Worm (Caenorhabditis elegans): ENCODE data around the gene tag-10.

DNA sequence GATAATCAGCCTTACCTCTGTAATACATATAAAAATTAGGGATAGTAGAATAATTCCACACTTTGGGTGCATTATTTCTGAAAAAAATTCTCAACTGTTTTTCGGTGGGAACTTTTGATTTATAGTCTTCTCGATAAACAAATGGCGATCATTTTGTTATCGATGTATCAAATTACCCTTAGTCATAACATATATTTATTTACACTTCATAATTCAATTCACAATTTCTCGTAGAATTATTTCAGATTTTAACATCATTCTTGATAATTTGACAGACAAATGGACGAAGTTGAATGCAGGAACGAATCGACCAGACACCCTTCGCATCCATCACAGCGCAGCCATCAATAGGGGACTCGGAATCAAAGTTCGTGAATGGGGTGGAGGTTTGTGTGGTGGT is 41.9 kb upstream of the tag-10 start, which contains the start of gene clec-145:
- no peak for TF ChIP-seq ctbp-1 (GFP tag; IDR thresholded peaks at IDR 0.05)
- no peak for TF ChIP-seq aly-2 (tag; optimal IDR thresholded peaks at IDR 0.05)
- TF ChIP-seq ama-1 (optimal IDR thresholded peaks at IDR 0.05): no peak
- TF ChIP-seq ceh-82 (tag; optimal IDR thresholded peaks at IDR 0.05): no peak
- TF ChIP-seq snpc-4 (tag; optimal IDR thresholded peaks at IDR 0.05): no peak
- TF ChIP-seq lin-15B (tag; optimal IDR thresholded peaks at IDR 0.05): no peak
- no peak for TF ChIP-seq zip-2 (tag; optimal IDR thresholded peaks at IDR 0.05)
- no peak for TF ChIP-seq fos-1 (tag; optimal IDR thresholded peaks at IDR 0.05)
- TF ChIP-seq mdl-1 (tag; optimal IDR thresholded peaks at IDR 0.05): no peak
- TF ChIP-seq F37D6.2 (tag; optimal IDR thresholded peaks at IDR 0.05): no peak
- TF ChIP-seq jun-1 (tag; optimal IDR thresholded peaks at IDR 0.05): no peak
- TF ChIP-seq nhr-10 (tag; optimal IDR thresholded peaks at IDR 0.05): no peak
- TF ChIP-seq unc-62 (GFP tag; optimal IDR thresholded peaks at IDR 0.05 in 1 of 2): no peak
- TF ChIP-seq unc-62 (tag; optimal IDR thresholded peaks at IDR 0.05): no peak

All from whole organism, L4 larva.